Worm (Caenorhabditis elegans) whole organism, L3 larva: ENCODE data around the gene snpc-1.1.

ENCODE experiments used
- R02D3.7 ChIP-seq: fragments of 150-350 bp; optimal IDR thresholded peaks from 2 replicates; lab custom pipeline; 2014; ENCODE audit warnings: missing biosample characterization, missing genetic modification characterization
- aly-2 ChIP-seq: fragments of 150-350 bp; optimal IDR thresholded peaks from 2 replicates; lab custom pipeline; 2014; ENCODE audit warnings: missing biosample characterization, missing genetic modification characterization
- ama-1 ChIP-seq: fragments of 150-350 bp; optimal IDR thresholded peaks from 2 replicates; lab custom pipeline; 2018
- ceh-16 ChIP-seq: sonication (generic microtip); optimal IDR thresholded peaks from 2 replicates; lab custom pipeline; 2017; ENCODE audit warnings: missing biosample characterization, missing genetic modification characterization
- ceh-28 ChIP-seq: fragments of 150-350 bp; optimal IDR thresholded peaks from 2 replicates; lab custom pipeline; 2014; ENCODE audit warnings: missing biosample characterization, missing genetic modification reagents, missing genetic modification characterization
- ceh-82 ChIP-seq: fragments of 150-350 bp; optimal IDR thresholded peaks from 2 replicates; lab custom pipeline; 2014; ENCODE audit warnings: missing biosample characterization, missing genetic modification characterization
- daf-12 ChIP-seq: fragments of 150-350 bp; optimal IDR thresholded peaks from 2 replicates; lab custom pipeline; 2014; ENCODE audit warnings: missing biosample characterization, missing genetic modification reagents, missing genetic modification characterization
- egl-27 ChIP-seq: sonication (generic microtip); optimal IDR thresholded peaks from 4 replicates; lab custom pipeline; 2017; ENCODE audit warnings: missing biosample characterization, missing genetic modification reagents, missing genetic modification characterization
- egl-5 ChIP-seq: fragments of 150-350 bp; optimal IDR thresholded peaks from 2 replicates; lab custom pipeline; 2017; ENCODE audit warnings: missing biosample characterization, missing genetic modification reagents, missing genetic modification characterization, inconsistent platforms
- elt-1 ChIP-seq: fragments of 150-350 bp; optimal IDR thresholded peaks from 2 replicates; lab custom pipeline; 2014; ENCODE audit warnings: missing biosample characterization, missing genetic modification characterization
- elt-2 ChIP-seq: sonication (generic microtip); optimal IDR thresholded peaks from 2 replicates; lab custom pipeline; 2016; ENCODE audit warnings: missing genetic modification reagents, mild to moderate bottlenecking, missing genetic modification characterization, missing compliant biosample characterization
- eor-1 ChIP-seq, 2 experiments: fragments of 150-350 bp; optimal IDR thresholded peaks; 2 replicates each; lab custom pipeline; 2014 to 2018; ENCODE audit warnings: missing biosample characterization in 2 of 2, missing genetic modification characterization in 2 of 2
- fkh-10 ChIP-seq: sonication (generic microtip); optimal IDR thresholded peaks from 2 replicates; lab custom pipeline; 2017; ENCODE audit warnings: missing biosample characterization, missing genetic modification reagents, missing genetic modification characterization
- fkh-2 ChIP-seq: fragments of 150-350 bp; optimal IDR thresholded peaks from 2 replicates; lab custom pipeline; 2014; ENCODE audit warnings: missing biosample characterization, missing genetic modification reagents, missing genetic modification characterization
- lin-39 ChIP-seq: fragments of 150-350 bp; optimal IDR thresholded peaks from 2 replicates; lab custom pipeline; 2018; ENCODE audit warnings: missing biosample characterization, missing genetic modification reagents, missing genetic modification characterization
- lsy-12 ChIP-seq: sonication (generic microtip); optimal IDR thresholded peaks from 2 replicates; lab custom pipeline; 2016; ENCODE audit warnings: mild to moderate bottlenecking, missing genetic modification characterization, missing compliant biosample characterization
- mdl-1 ChIP-seq: fragments of 150-350 bp; optimal IDR thresholded peaks from 2 replicates; lab custom pipeline; 2014; ENCODE audit warnings: missing biosample characterization, missing genetic modification characterization
- nfya-1 ChIP-seq: sonication (generic microtip); optimal IDR thresholded peaks from 2 replicates; lab custom pipeline; 2017; ENCODE audit warnings: missing genetic modification characterization, mild to moderate bottlenecking, missing compliant biosample characterization, antibody characterized with exemption, moderate library complexity; ENCODE audit not compliant: insufficient read depth
- nhr-23 ChIP-seq: fragments of 150-350 bp; optimal IDR thresholded peaks from 2 replicates; lab custom pipeline; 2014; ENCODE audit warnings: missing biosample characterization, missing genetic modification reagents, missing genetic modification characterization
- nhr-237 ChIP-seq: fragments of 150-350 bp; optimal IDR thresholded peaks from 2 replicates; lab custom pipeline; 2014; ENCODE audit warnings: missing biosample characterization, missing genetic modification characterization
- nhr-25 ChIP-seq: sonication (generic microtip); optimal IDR thresholded peaks from 2 replicates; lab custom pipeline; 2017; ENCODE audit warnings: missing biosample characterization, missing genetic modification characterization
- nhr-28 ChIP-seq: fragments of 150-350 bp; optimal IDR thresholded peaks from 2 replicates; lab custom pipeline; 2014; ENCODE audit warnings: missing biosample characterization, missing genetic modification characterization
- nhr-43 ChIP-seq: sonication (generic microtip); optimal IDR thresholded peaks from 2 replicates; lab custom pipeline; 2016; ENCODE audit warnings: mild to moderate bottlenecking, missing genetic modification characterization, missing compliant biosample characterization; ENCODE audit not compliant: poor library complexity, severe bottlenecking
- nhr-77 ChIP-seq: fragments of 150-350 bp; optimal IDR thresholded peaks from 2 replicates; lab custom pipeline; 2014; ENCODE audit warnings: missing biosample characterization, missing genetic modification characterization
- pha-4 ChIP-seq: fragments of 150-350 bp; optimal IDR thresholded peaks from 2 replicates; lab custom pipeline; 2014; ENCODE audit warnings: missing biosample characterization, missing genetic modification reagents, missing genetic modification characterization
- pqm-1 ChIP-seq: fragments of 150-350 bp; optimal IDR thresholded peaks from 2 replicates; lab custom pipeline; 2017; ENCODE audit warnings: missing biosample characterization, missing genetic modification characterization, inconsistent platforms
- sea-2 ChIP-seq: fragments of 150-350 bp; sonication (generic microtip); optimal IDR thresholded peaks from 4 replicates; lab custom pipeline; 2014; ENCODE audit warnings: missing biosample characterization, missing genetic modification reagents, missing genetic modification characterization
- snpc-4 ChIP-seq: fragments of 150-350 bp; optimal IDR thresholded peaks from 2 replicates; lab custom pipeline; 2014; ENCODE audit warnings: missing biosample characterization, missing genetic modification characterization
- unc-39 ChIP-seq: sonication (generic microtip); optimal IDR thresholded peaks from 4 replicates; lab custom pipeline; 2017; ENCODE audit warnings: missing biosample characterization, missing genetic modification characterization
- ztf-11 ChIP-seq: fragments of 150-350 bp; optimal IDR thresholded peaks from 2 replicates; lab custom pipeline; 2014; ENCODE audit warnings: missing biosample characterization, missing genetic modification characterization

Gene snpc-1.1

DNA sequence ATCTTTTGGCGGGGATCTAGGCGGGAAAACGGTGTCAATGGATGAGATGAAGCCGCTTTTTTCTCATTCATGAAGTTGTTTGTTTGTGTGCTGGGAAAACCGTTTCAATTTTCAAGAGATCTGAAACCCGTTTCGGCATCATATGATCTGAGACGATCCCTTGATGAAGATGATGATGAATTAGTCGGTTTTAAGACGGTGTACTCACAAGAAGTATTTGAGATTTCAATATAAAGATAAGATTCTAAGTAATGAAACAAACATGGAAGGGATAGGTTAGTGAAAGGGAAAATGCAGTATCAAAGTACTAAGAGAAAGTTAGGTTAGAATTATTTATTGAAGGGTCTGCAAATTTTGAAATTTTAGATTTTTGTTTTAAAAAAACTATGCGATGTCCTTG lies 27.1 kb upstream of the snpc-1.1 start:
- TF ChIP-seq nhr-25 (tag; lab: Kevin White, UChicago) (peak; percentile 64), fkh-2 (tag; lab: Kevin White, UChicago) (no peak), nhr-43 (peak; percentile 39), elt-1 (peak; percentile 87)

- TF ChIP-seq nhr-25 (tag; lab: Kevin White, UChicago) (peak; percentile 82), ceh-28 (tag; lab: Kevin White, UChicago) (no peak), lin-39 (tag; lab: Kevin White, UChicago) (peak; percentile 25)
- TF ChIP-seq, all 47 proteins: peak for 2
These were observed 25.8 kb upstream of the snpc-1.1 start for ce11 chrII:7806872-7807271.

DNA sequence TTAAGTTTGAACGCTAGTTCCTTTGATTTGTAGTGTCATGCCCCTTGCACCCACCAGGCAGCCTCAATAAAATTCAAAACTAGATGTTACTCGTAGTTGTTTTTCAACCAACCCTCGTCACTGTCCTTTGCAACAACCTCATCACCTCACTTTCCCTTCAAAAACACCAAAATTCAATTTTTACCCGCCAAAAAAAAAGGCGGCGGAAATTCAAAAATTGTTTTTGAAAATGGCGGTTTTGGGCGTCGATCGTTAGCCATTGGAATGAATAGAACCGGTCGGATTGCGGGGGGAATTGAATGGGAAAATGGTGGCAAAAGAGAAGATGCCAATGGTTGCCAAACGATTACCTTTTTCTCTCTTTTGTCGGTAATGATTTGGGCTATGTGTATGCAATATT lies 25.0 kb upstream of the snpc-1.1 start:
- no peak for TF ChIP-seq pha-4

DNA sequence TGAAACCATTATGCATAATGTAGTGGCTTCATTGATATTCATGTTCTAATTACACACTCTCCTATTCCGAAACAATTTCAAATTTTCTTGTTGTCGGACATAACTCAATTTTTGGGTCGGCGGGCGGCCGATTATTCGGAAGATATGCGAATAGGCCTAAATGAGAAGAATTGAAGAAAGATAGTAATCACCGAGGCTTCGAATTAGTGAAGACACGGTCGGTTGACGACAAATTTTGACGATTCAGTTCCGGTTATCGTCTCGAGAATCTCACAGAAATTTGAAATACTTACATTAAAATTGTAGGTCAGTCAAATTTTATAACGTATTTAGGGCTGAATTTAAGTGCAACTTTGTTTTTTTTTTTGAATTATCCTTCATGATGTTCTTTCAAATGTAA lies 22.1 kb upstream of the snpc-1.1 start:
- peak; percentile 18 for TF ChIP-seq nhr-23 (tag; lab: Kevin White, UChicago)
- TF ChIP-seq elt-1: peak; percentile 59
- no peak for TF ChIP-seq pha-4
- TF ChIP-seq, all 47 proteins: peak for 2

DNA sequence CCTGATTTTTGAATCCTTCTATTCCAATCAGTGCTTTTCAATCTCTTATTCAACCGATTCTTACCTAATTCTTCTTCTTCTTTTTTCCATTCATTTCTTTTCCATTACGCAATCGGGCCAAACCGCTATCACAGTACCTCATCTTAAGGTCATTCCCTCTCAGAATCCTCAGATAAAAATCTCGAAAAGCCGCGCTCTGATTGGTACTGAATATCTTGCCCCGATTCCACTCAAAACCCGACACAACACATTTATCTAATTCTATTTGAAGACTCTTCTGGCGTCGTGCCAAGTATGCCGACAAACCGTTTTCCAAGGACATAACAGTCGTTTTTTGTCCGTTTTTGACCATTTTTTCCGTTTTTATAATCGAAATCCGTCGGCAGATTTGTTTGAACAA lies 20.8 kb upstream of the snpc-1.1 start:
- TF ChIP-seq nhr-43 (no peak), aly-2 (no peak), nhr-77 (tag; lab: Kevin White, UChicago) (no peak), eor-1 (tag; optimal IDR thresholded peaks at IDR 0.05; lab: Kevin White, UChicago) (no peak), egl-27 (tag; lab: Kevin White, UChicago) (no peak), elt-2 (tag; lab: Kevin White, UChicago) (no peak), elt-1 (peak; percentile 96), nhr-237 (no peak), ceh-16 (tag; lab: Kevin White, UChicago) (peak; percentile 50), egl-5 (tag; lab: Kevin White, UChicago) (no peak), mdl-1 (tag; lab: Kevin White, UChicago) (no peak), ama-1 (lab: Kevin White, UChicago) (no peak), sea-2 (GFP tag; lab: Kevin White, UChicago) (no peak), unc-39 (no peak), nhr-25 (tag; lab: Kevin White, UChicago) (peak; percentile 77), lsy-12 (no peak), nhr-23 (tag; lab: Kevin White, UChicago) (peak; percentile 70), daf-12 (tag; lab: Kevin White, UChicago) (no peak), ceh-82 (tag; lab: Kevin White, UChicago) (no peak), ztf-11 (tag; lab: Kevin White, UChicago) (no peak), fkh-2 (tag; lab: Kevin White, UChicago) (no peak)

DNA sequence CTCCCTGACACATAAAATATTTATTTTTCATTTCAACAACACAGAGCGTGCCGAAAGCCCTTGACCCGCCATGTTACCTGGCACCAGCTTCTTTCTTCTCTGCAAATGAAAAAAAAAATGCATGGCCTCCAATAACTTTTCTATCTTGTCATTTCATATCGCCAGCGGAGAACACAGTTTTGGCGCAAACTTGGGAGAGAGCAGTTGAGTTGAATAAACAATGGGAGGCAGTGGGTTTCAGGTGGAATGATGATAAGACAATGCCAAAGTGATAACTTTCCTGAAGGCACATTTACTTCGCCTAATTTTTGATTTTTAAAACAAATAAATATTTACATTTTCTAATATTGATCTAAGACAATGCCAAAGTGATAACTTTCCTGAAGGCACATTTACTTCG lies 20.2 kb upstream of the snpc-1.1 start:
- TF ChIP-seq nhr-28 (tag; lab: Kevin White, UChicago) (no peak), R02D3.7 (tag; lab: Kevin White, UChicago) (no peak), elt-2 (tag; lab: Kevin White, UChicago) (peak; percentile 60), pha-4 (peak; percentile 26), snpc-4 (tag; lab: Kevin White, UChicago) (no peak), eor-1 (tag; optimal IDR thresholded peaks at IDR 0.05; lab: Kevin White, UChicago) (no peak), sea-2 (GFP tag; lab: Kevin White, UChicago) (no peak), pqm-1 (tag; lab: Kevin White, UChicago) (peak; percentile 20)

ce11 chrII:7795299-7795698 lies 14.2 kb upstream of the snpc-1.1 start:
- TF ChIP-seq nfya-1 (tag; lab: Kevin White, UChicago): no peak
- no peak for TF ChIP-seq ztf-11 (tag; lab: Kevin White, UChicago)
- TF ChIP-seq fkh-10 (GFP tag; lab: Kevin White, UChicago): peak; percentile 43
